Fruit fly (Drosophila melanogaster) whole organism, embryonic: ENCODE data around the gene Hsp67Ba.

Experiments
- CG10147 ChIP-seq: fragments of 200-800 bp; sonication (Bioruptor generic); optimal IDR thresholded peaks from 2 replicates; lab custom pipeline; 2019; ENCODE audit warnings: missing biosample characterization, mild to moderate bottlenecking, missing genetic modification characterization, moderate library complexity
- CG10565 ChIP-seq: fragments of 200-800 bp; sonication (Bioruptor generic); optimal IDR thresholded peaks from 3 replicates; lab custom pipeline; 2016; ENCODE audit warnings: missing biosample characterization, mild to moderate bottlenecking, missing genetic modification characterization
- CG10654 ChIP-seq: fragments of 200-800 bp; sonication (Bioruptor generic); optimal IDR thresholded peaks from 2 replicates; lab custom pipeline; 2016; ENCODE audit warnings: missing biosample characterization, missing genetic modification characterization
- CG10959 ChIP-seq: fragments of 200-800 bp; sonication (Bioruptor generic); IDR thresholded peaks from 2 replicates; pipeline ENCODE4 v1.3.6; 2022; ENCODE audit warnings: missing biosample characterization, missing genetic modification characterization
- CG11560 ChIP-seq: fragments of 200-800 bp; sonication (Bioruptor generic); IDR thresholded peaks from 3 replicates; pipeline ENCODE4 v1.3.6; 2022; ENCODE audit warnings: missing biosample characterization, missing genetic modification characterization
- CG12071 ChIP-seq: fragments of 200-800 bp; sonication (Bioruptor generic); optimal IDR thresholded peaks from 3 replicates; lab custom pipeline; 2018; ENCODE audit warnings: missing biosample characterization, mild to moderate bottlenecking, missing genetic modification characterization
- CG15514 ChIP-seq: fragments of 200-800 bp; sonication (Bioruptor generic); optimal IDR thresholded peaks from 3 replicates; lab custom pipeline; 2017; ENCODE audit warnings: missing biosample characterization, missing genetic modification characterization, mild to moderate bottlenecking, moderate library complexity, missing genetic modification reagents
- CG15601 ChIP-seq: fragments of 200-800 bp; sonication (Bioruptor generic); optimal IDR thresholded peaks from 3 replicates; lab custom pipeline; 2019; ENCODE audit warnings: missing biosample characterization, mild to moderate bottlenecking, missing genetic modification characterization, moderate library complexity
- CG1647 ChIP-seq: fragments of 200-800 bp; sonication (Bioruptor generic); optimal IDR thresholded peaks from 3 replicates; lab custom pipeline; 2016; ENCODE audit warnings: missing biosample characterization, missing genetic modification characterization
- CG16863 ChIP-seq: fragments of 200-800 bp; sonication (Bioruptor generic); optimal IDR thresholded peaks from 3 replicates; lab custom pipeline; 2016; ENCODE audit warnings: missing biosample characterization, missing genetic modification characterization
- CG2202 ChIP-seq: fragments of 200-800 bp; sonication (Bioruptor generic); optimal IDR thresholded peaks from 2 replicates; lab custom pipeline; 2018; ENCODE audit warnings: missing biosample characterization, mild to moderate bottlenecking, missing genetic modification characterization
- CG2889 ChIP-seq: fragments of 200-800 bp; sonication (Bioruptor generic); IDR thresholded peaks from 3 replicates; pipeline ENCODE4 v1.3.6; 2022; ENCODE audit warnings: missing biosample characterization, missing genetic modification characterization
- CG3995 ChIP-seq: fragments of 200-800 bp; sonication (Bioruptor generic); optimal IDR thresholded peaks from 3 replicates; lab custom pipeline; 2016; ENCODE audit warnings: missing biosample characterization, missing genetic modification characterization
- CG42726 ChIP-seq: fragments of 200-800 bp; sonication (Bioruptor generic); IDR thresholded peaks from 2 replicates; pipeline ENCODE4 v1.3.6; 2022; ENCODE audit warnings: missing biosample characterization, missing genetic modification characterization; ENCODE audit not compliant: partially characterized antibody
- CG4328 ChIP-seq: fragments of 200-800 bp; sonication (Bioruptor generic); optimal IDR thresholded peaks from 3 replicates; lab custom pipeline; 2017; ENCODE audit warnings: missing biosample characterization, missing genetic modification reagents, missing genetic modification characterization
- CG4730 ChIP-seq: fragments of 200-800 bp; sonication (Bioruptor generic); IDR thresholded peaks from 2 replicates; pipeline ENCODE4 v1.3.6; 2022; ENCODE audit warnings: missing biosample characterization, missing genetic modification characterization
- CG6254 ChIP-seq: fragments of 200-800 bp; sonication (Bioruptor generic); optimal IDR thresholded peaks from 3 replicates; lab custom pipeline; 2017; ENCODE audit warnings: mild to moderate bottlenecking, missing biosample characterization, missing genetic modification reagents, missing genetic modification characterization
- CG7556 ChIP-seq: fragments of 200-800 bp; sonication (Bioruptor generic); optimal IDR thresholded peaks from 2 replicates; lab custom pipeline; 2017; ENCODE audit warnings: missing biosample characterization, mild to moderate bottlenecking, missing genetic modification characterization
- CG7963 ChIP-seq: fragments of 200-800 bp; sonication (Bioruptor generic); IDR thresholded peaks from 3 replicates; pipeline ENCODE4 v1.3.6; 2022; ENCODE audit warnings: missing biosample characterization, missing genetic modification characterization; ENCODE audit not compliant: partially characterized antibody
- CG8281 ChIP-seq: fragments of 200-800 bp; sonication (Bioruptor generic); optimal IDR thresholded peaks from 2 replicates; lab custom pipeline; 2018; ENCODE audit warnings: missing biosample characterization, mild to moderate bottlenecking, missing genetic modification characterization, moderate library complexity
- CG8388 ChIP-seq: fragments of 200-800 bp; sonication (Bioruptor generic); optimal IDR thresholded peaks from 2 replicates; lab custom pipeline; 2019; ENCODE audit warnings: missing biosample characterization, mild to moderate bottlenecking, missing genetic modification characterization, moderate library complexity
- CG8924 ChIP-seq: fragments of 200-800 bp; optimal IDR thresholded peaks from 3 replicates; lab custom pipeline; 2019; ENCODE audit warnings: missing biosample characterization, mild to moderate bottlenecking, missing genetic modification characterization, moderate library complexity
- E2f2 ChIP-seq: fragments of 200-800 bp; sonication (Bioruptor generic); IDR thresholded peaks from 2 replicates; pipeline ENCODE4 v1.3.6; 2022; ENCODE audit warnings: missing biosample characterization, missing genetic modification characterization
- Eip74EF ChIP-seq, 2 experiments: fragments of 200-800 bp in 1 of 2; fragments of >200 bp in 1 of 2; sonication (Bioruptor generic) in 1 of 2; optimal IDR thresholded peaks; 2 replicates each; lab custom pipeline; 2017 to 2019; ENCODE audit warnings: missing biosample characterization in 2 of 2, missing genetic modification characterization in 2 of 2, mild to moderate bottlenecking in 1 of 2, moderate library complexity in 1 of 2
- HmgZ ChIP-seq: fragments of 200-800 bp; sonication (Bioruptor generic); optimal IDR thresholded peaks from 2 replicates; lab custom pipeline; 2018; ENCODE audit warnings: missing biosample characterization, mild to moderate bottlenecking, missing genetic modification characterization
- Hr3 ChIP-seq: fragments of 200-800 bp; sonication (Bioruptor generic); optimal IDR thresholded peaks from 3 replicates; lab custom pipeline; 2016; ENCODE audit warnings: missing biosample characterization, missing genetic modification characterization
- Hr78 ChIP-seq, 2 experiments: fragments of 200-800 bp in 1 of 2; fragments of >200 bp in 1 of 2; sonication (Bioruptor generic) in 1 of 2; optimal IDR thresholded peaks; 2 replicates each; lab custom pipeline; 2017 to 2019; ENCODE audit warnings: missing biosample characterization in 2 of 2, missing genetic modification characterization in 2 of 2, mild to moderate bottlenecking in 1 of 2, moderate library complexity in 1 of 2
- NK7.1 ChIP-seq: fragments of 200-800 bp; sonication (Bioruptor generic); optimal IDR thresholded peaks from 3 replicates; lab custom pipeline; 2016; ENCODE audit warnings: missing biosample characterization, missing genetic modification characterization
- Optix ChIP-seq: fragments of 200-800 bp; sonication (Bioruptor generic); IDR thresholded peaks from 3 replicates; pipeline ENCODE4 v1.3.6; 2022; ENCODE audit warnings: missing biosample characterization, missing genetic modification characterization
- cato ChIP-seq: fragments of 200-800 bp; sonication (Bioruptor generic); optimal IDR thresholded peaks from 2 replicates; lab custom pipeline; 2016; ENCODE audit warnings: missing biosample characterization, missing genetic modification characterization, borderline replicate concordance
- dan ChIP-seq: fragments of 200-800 bp; sonication (Bioruptor generic); IDR thresholded peaks from 2 replicates; pipeline ENCODE4 v1.3.6; 2022; ENCODE audit warnings: missing biosample characterization, missing genetic modification characterization
- dmrt11E ChIP-seq: fragments of 200-800 bp; sonication (Bioruptor generic); optimal IDR thresholded peaks from 3 replicates; lab custom pipeline; 2018; ENCODE audit warnings: missing biosample characterization, mild to moderate bottlenecking, missing genetic modification characterization, moderate library complexity
- emc ChIP-seq: fragments of 200-800 bp; sonication (Bioruptor generic); optimal IDR thresholded peaks from 2 replicates; lab custom pipeline; 2016; ENCODE audit warnings: missing biosample characterization, missing genetic modification characterization
- ems ChIP-seq: fragments of 200-800 bp; sonication (Bioruptor generic); optimal IDR thresholded peaks from 3 replicates; lab custom pipeline; 2016; ENCODE audit warnings: missing biosample characterization, missing genetic modification characterization
- en ChIP-seq: fragments of 200-800 bp; sonication (Bioruptor generic); optimal IDR thresholded peaks from 2 replicates; lab custom pipeline; 2016; ENCODE audit warnings: missing biosample characterization, missing genetic modification characterization
- ewg ChIP-seq: fragments of 200-800 bp; sonication (Bioruptor generic); optimal IDR thresholded peaks from 3 replicates; lab custom pipeline; 2017; ENCODE audit warnings: mild to moderate bottlenecking, missing biosample characterization, missing genetic modification reagents, missing genetic modification characterization
- eyg ChIP-seq: fragments of 200-800 bp; sonication (Bioruptor generic); optimal IDR thresholded peaks from 3 replicates; lab custom pipeline; 2016; ENCODE audit warnings: missing biosample characterization, missing genetic modification characterization
- gcm2 ChIP-seq: fragments of 200-800 bp; sonication (Bioruptor generic); optimal IDR thresholded peaks from 2 replicates; lab custom pipeline; 2016; ENCODE audit warnings: missing biosample characterization, missing genetic modification characterization
- gfzf ChIP-seq: fragments of 200-800 bp; sonication (Bioruptor generic); optimal IDR thresholded peaks from 2 replicates; lab custom pipeline; 2016; ENCODE audit warnings: missing biosample characterization, mild to moderate bottlenecking, missing genetic modification characterization, moderate library complexity
- gsb ChIP-seq: fragments of 200-800 bp; sonication (Bioruptor generic); IDR thresholded peaks from 2 replicates; pipeline ENCODE4 v1.3.6; 2022; ENCODE audit warnings: missing biosample characterization, missing genetic modification characterization
- hbn ChIP-seq: fragments of 200-800 bp; sonication (Bioruptor generic); IDR thresholded peaks from 2 replicates; pipeline ENCODE4 v1.3.6; 2022; ENCODE audit warnings: missing biosample characterization, missing genetic modification characterization; ENCODE audit not compliant: partially characterized antibody
- insv ChIP-seq, 2 experiments: fragments of 200-800 bp; sonication (Bioruptor generic); optimal IDR thresholded peaks; 3 replicates each; lab custom pipeline; 2016 to 2018; ENCODE audit warnings: missing biosample characterization in 2 of 2, missing genetic modification characterization in 2 of 2
- onecut ChIP-seq: fragments of 200-800 bp; sonication (Bioruptor generic); IDR thresholded peaks from 2 replicates; pipeline ENCODE4 v1.3.6; 2022; ENCODE audit warnings: missing biosample characterization, missing genetic modification characterization
- p53 ChIP-seq: fragments of 200-800 bp; sonication (Bioruptor generic); optimal IDR thresholded peaks from 2 replicates; lab custom pipeline; 2016; ENCODE audit warnings: missing biosample characterization, missing genetic modification characterization
- sens-2 ChIP-seq: fragments of 200-800 bp; sonication (Bioruptor generic); IDR thresholded peaks from 2 replicates; pipeline ENCODE4 v1.3.6; 2022; ENCODE audit warnings: missing biosample characterization, missing genetic modification characterization
- twi ChIP-seq: fragments of 200-800 bp; optimal IDR thresholded peaks from 2 replicates; lab custom pipeline; 2019; ENCODE audit warnings: missing biosample characterization, mild to moderate bottlenecking, missing genetic modification characterization, moderate library complexity
- tx ChIP-seq: fragments of 200-800 bp; sonication (Bioruptor generic); optimal IDR thresholded peaks from 2 replicates; lab custom pipeline; 2016; ENCODE audit warnings: missing biosample characterization, missing genetic modification characterization
- vvl ChIP-seq: fragments of 200-800 bp; sonication (Bioruptor generic); IDR thresholded peaks from 2 replicates; pipeline ENCODE4 v1.3.6; 2022; ENCODE audit warnings: missing biosample characterization, missing genetic modification characterization
- yki ChIP-seq: fragments of >200 bp; optimal IDR thresholded peaks from 3 replicates; lab custom pipeline; 2018

Gene Hsp67Ba

DNA sequence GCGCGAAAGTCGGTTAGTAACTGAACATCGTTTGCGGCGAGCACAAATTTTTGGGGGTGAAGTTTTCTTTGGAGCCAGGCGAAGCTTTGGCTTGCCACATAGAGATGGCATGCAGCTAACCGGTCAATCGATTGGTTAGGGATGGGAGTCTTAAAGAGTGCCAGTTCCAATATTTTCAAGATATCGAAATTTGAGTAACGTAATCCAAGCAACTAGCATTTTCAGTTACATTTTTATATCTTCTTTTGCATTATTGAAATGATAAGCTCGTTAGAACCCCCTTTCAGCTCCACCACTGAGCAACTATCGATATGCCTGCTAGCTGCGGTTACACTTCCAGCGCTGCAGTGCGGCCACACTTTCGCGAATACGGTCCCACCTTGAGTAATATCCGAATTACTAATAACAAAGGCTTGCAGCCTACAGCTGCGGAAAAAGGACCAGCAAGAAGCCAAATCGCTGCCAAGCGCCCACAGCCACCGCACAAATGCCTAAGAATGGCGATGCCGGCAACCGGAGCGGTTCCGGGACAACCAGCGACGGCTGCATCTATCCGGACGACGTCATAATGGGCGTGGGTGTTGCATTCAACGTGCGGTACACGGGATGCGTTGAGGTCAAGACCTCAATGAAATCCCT is 47.4 kb upstream of the Hsp67Ba start, which contains the start of the genes Atat and Shc (continued):
- peak; percentile 96 for TF ChIP-seq CG2202 (tag; lab: Kevin White, UChicago)
- TF ChIP-seq yki (lab: Kevin White, UChicago) = no peak
- TF ChIP-seq eyg = peak; percentile 99
- peak; percentile 99 for TF ChIP-seq Optix
- TF ChIP-seq CG15601 (tag; lab: Kevin White, UChicago) = peak; percentile 97
- TF ChIP-seq CG4730 = peak; percentile 99
- peak; percentile 94 for TF ChIP-seq CG8388 (GFP tag; lab: Kevin White, UChicago)
- TF ChIP-seq CG7556 (GFP tag; lab: Kevin White, UChicago) = peak; percentile 96
- peak; percentile 88 for TF ChIP-seq CG3995 (GFP tag; lab: Kevin White, UChicago)
- TF ChIP-seq gcm2 (GFP tag; lab: Kevin White, UChicago) = peak; percentile 97
- peak; percentile 98 for TF ChIP-seq en
- TF ChIP-seq CG12071 = peak; percentile 97
- peak; percentile 98 for TF ChIP-seq CG8924
- peak in 1 of 2 experiments; percentile 89 for TF ChIP-seq Eip74EF (GFP tag; optimal IDR thresholded peaks at IDR 0.05; lab: Kevin White, UChicago)
- TF ChIP-seq insv (GFP tag; optimal IDR thresholded peaks at IDR 0.05; lab: Kevin White, UChicago) = peak; percentile 16 to 80
- peak; percentile 99 for TF ChIP-seq CG10147 (GFP tag; lab: Kevin White, UChicago)
- TF ChIP-seq cato (GFP tag; lab: Kevin White, UChicago) = peak; percentile 99
- TF ChIP-seq CG4328 (GFP tag; lab: Kevin White, UChicago) = peak; percentile 97
- TF ChIP-seq Hr78 (GFP tag; optimal IDR thresholded peaks at IDR 0.05; lab: Kevin White, UChicago) = peak in 1 of 2 experiments; percentile 81
- peak; percentile 99 for TF ChIP-seq CG10959 (GFP tag; lab: Robert Waterston, UW)
- TF ChIP-seq CG11560 = peak; percentile 96
- peak; percentile 86 for TF ChIP-seq E2f2 (GFP tag; lab: Robert Waterston, UW)
- peak; percentile 64; the same call in 1 of the 3 replicates for TF ChIP-seq CG7963 (GFP tag; lab: Robert Waterston, UW)
- peak; percentile 99 for TF ChIP-seq CG16863
- peak; percentile 99 for TF ChIP-seq dan (GFP tag; lab: Robert Waterston, UW)
- peak; percentile 98 for TF ChIP-seq ewg (GFP tag; lab: Kevin White, UChicago)
- peak; percentile 99 for TF ChIP-seq CG10654 (GFP tag; lab: Kevin White, UChicago)
- peak; percentile 98 for TF ChIP-seq dmrt11E
- peak; percentile 97 for TF ChIP-seq CG10565 (GFP tag; lab: Kevin White, UChicago)
- peak; percentile 100 for TF ChIP-seq HmgZ (tag; lab: Kevin White, UChicago)
- TF ChIP-seq CG6254 (GFP tag; lab: Kevin White, UChicago) = peak; percentile 90
- TF ChIP-seq p53 = peak; percentile 99
- TF ChIP-seq NK7.1 (GFP tag; lab: Kevin White, UChicago) = peak; percentile 98
- peak; percentile 99 for TF ChIP-seq gsb (GFP tag; lab: Robert Waterston, UW)
- peak; percentile 99 for TF ChIP-seq CG1647
- TF ChIP-seq emc (GFP tag; lab: Kevin White, UChicago) = peak; percentile 99
- TF ChIP-seq Hr3 = peak; percentile 100
- TF ChIP-seq sens-2 (GFP tag; lab: Robert Waterston, UW) = peak; percentile 98
- peak; percentile 99 for TF ChIP-seq vvl (GFP tag; lab: Robert Waterston, UW)
- TF ChIP-seq onecut (GFP tag; lab: Robert Waterston, UW) = peak; percentile 94
- peak; percentile 100 for TF ChIP-seq CG2889 (GFP tag; lab: Robert Waterston, UW)
- peak; percentile 96 for TF ChIP-seq twi (tag; lab: Kevin White, UChicago)
- 0 out of 2 replicates have a peak, but pooled peaks have one; percentile 65 for TF ChIP-seq CG42726
- peak; percentile 96 for TF ChIP-seq CG15514 (GFP tag; lab: Kevin White, UChicago)
- TF ChIP-seq hbn (GFP tag; lab: Robert Waterston, UW) = peak; percentile 83
- peak; percentile 100 for TF ChIP-seq tx (GFP tag; lab: Kevin White, UChicago)
- TF ChIP-seq gfzf (GFP tag; lab: Kevin White, UChicago) = peak; percentile 89
- peak; percentile 92 for TF ChIP-seq CG8281 (tag; lab: Kevin White, UChicago)
- TF ChIP-seq ems (GFP tag; lab: Kevin White, UChicago) = peak; percentile 99
